Worm (Caenorhabditis elegans) whole organism, L3 larva: Measurements from ENCODE around the gene E02C12.12.

Experiments
- R02D3.7 ChIP-seq: fragments of 150-350 bp; optimal IDR thresholded peaks from 2 replicates; lab custom pipeline; 2014; ENCODE audit warnings: missing biosample characterization, missing genetic modification characterization
- ZK546.5 ChIP-seq: sonication (generic microtip); optimal IDR thresholded peaks from 2 replicates; lab custom pipeline; 2017; ENCODE audit warnings: missing biosample characterization, missing genetic modification characterization
- ama-1 ChIP-seq: fragments of 150-350 bp; optimal IDR thresholded peaks from 2 replicates; lab custom pipeline; 2018
- ceh-16 ChIP-seq: sonication (generic microtip); optimal IDR thresholded peaks from 2 replicates; lab custom pipeline; 2017; ENCODE audit warnings: missing biosample characterization, missing genetic modification characterization
- ceh-28 ChIP-seq: fragments of 150-350 bp; optimal IDR thresholded peaks from 2 replicates; lab custom pipeline; 2014; ENCODE audit warnings: missing biosample characterization, missing genetic modification reagents, missing genetic modification characterization
- elt-1 ChIP-seq: fragments of 150-350 bp; optimal IDR thresholded peaks from 2 replicates; lab custom pipeline; 2014; ENCODE audit warnings: missing biosample characterization, missing genetic modification characterization
- elt-2 ChIP-seq: sonication (generic microtip); optimal IDR thresholded peaks from 2 replicates; lab custom pipeline; 2016; ENCODE audit warnings: missing genetic modification reagents, mild to moderate bottlenecking, missing genetic modification characterization, missing compliant biosample characterization
- eor-1 ChIP-seq, 2 experiments: fragments of 150-350 bp; optimal IDR thresholded peaks; 2 replicates each; lab custom pipeline; 2014 to 2018; ENCODE audit warnings: missing biosample characterization in 2 of 2, missing genetic modification characterization in 2 of 2
- fkh-10 ChIP-seq: sonication (generic microtip); optimal IDR thresholded peaks from 2 replicates; lab custom pipeline; 2017; ENCODE audit warnings: missing biosample characterization, missing genetic modification reagents, missing genetic modification characterization
- fkh-2 ChIP-seq: fragments of 150-350 bp; optimal IDR thresholded peaks from 2 replicates; lab custom pipeline; 2014; ENCODE audit warnings: missing biosample characterization, missing genetic modification reagents, missing genetic modification characterization
- fos-1 ChIP-seq: fragments of 150-350 bp; optimal IDR thresholded peaks from 2 replicates; lab custom pipeline; 2014; ENCODE audit warnings: missing biosample characterization, missing genetic modification characterization
- hmg-11 ChIP-seq: sonication (generic microtip); optimal IDR thresholded peaks from 2 replicates; lab custom pipeline; 2016; ENCODE audit warnings: missing genetic modification characterization, missing compliant biosample characterization
- lin-15B ChIP-seq: fragments of 150-350 bp; optimal IDR thresholded peaks from 2 replicates; lab custom pipeline; 2014; ENCODE audit warnings: missing biosample characterization, missing genetic modification characterization
- lin-39 ChIP-seq: fragments of 150-350 bp; optimal IDR thresholded peaks from 2 replicates; lab custom pipeline; 2018; ENCODE audit warnings: missing biosample characterization, missing genetic modification reagents, missing genetic modification characterization
- lsy-12 ChIP-seq: sonication (generic microtip); optimal IDR thresholded peaks from 2 replicates; lab custom pipeline; 2016; ENCODE audit warnings: mild to moderate bottlenecking, missing genetic modification characterization, missing compliant biosample characterization
- mdl-1 ChIP-seq: fragments of 150-350 bp; optimal IDR thresholded peaks from 2 replicates; lab custom pipeline; 2014; ENCODE audit warnings: missing biosample characterization, missing genetic modification characterization
- mml-1 ChIP-seq: fragments of 150-350 bp; sonication (generic microtip); optimal IDR thresholded peaks from 3 replicates; lab custom pipeline; 2014; ENCODE audit warnings: missing biosample characterization, missing genetic modification characterization
- nfya-1 ChIP-seq: sonication (generic microtip); optimal IDR thresholded peaks from 2 replicates; lab custom pipeline; 2017; ENCODE audit warnings: missing genetic modification characterization, mild to moderate bottlenecking, missing compliant biosample characterization, antibody characterized with exemption, moderate library complexity; ENCODE audit not compliant: insufficient read depth
- nhr-12 ChIP-seq: fragments of 150-350 bp; optimal IDR thresholded peaks from 2 replicates; lab custom pipeline; 2014; ENCODE audit warnings: missing biosample characterization, missing genetic modification characterization
- nhr-23 ChIP-seq: fragments of 150-350 bp; optimal IDR thresholded peaks from 2 replicates; lab custom pipeline; 2014; ENCODE audit warnings: missing biosample characterization, missing genetic modification reagents, missing genetic modification characterization
- nhr-237 ChIP-seq: fragments of 150-350 bp; optimal IDR thresholded peaks from 2 replicates; lab custom pipeline; 2014; ENCODE audit warnings: missing biosample characterization, missing genetic modification characterization
- nhr-25 ChIP-seq: sonication (generic microtip); optimal IDR thresholded peaks from 2 replicates; lab custom pipeline; 2017; ENCODE audit warnings: missing biosample characterization, missing genetic modification characterization
- nhr-28 ChIP-seq: fragments of 150-350 bp; optimal IDR thresholded peaks from 2 replicates; lab custom pipeline; 2014; ENCODE audit warnings: missing biosample characterization, missing genetic modification characterization
- nhr-67 ChIP-seq: fragments of 150-350 bp; optimal IDR thresholded peaks from 2 replicates; lab custom pipeline; 2014; ENCODE audit warnings: missing biosample characterization, missing genetic modification characterization
- nhr-76 ChIP-seq: fragments of 150-350 bp; sonication (generic microtip); optimal IDR thresholded peaks from 5 replicates; lab custom pipeline; 2014; ENCODE audit warnings: missing biosample characterization, missing genetic modification characterization
- nhr-77 ChIP-seq: fragments of 150-350 bp; optimal IDR thresholded peaks from 2 replicates; lab custom pipeline; 2014; ENCODE audit warnings: missing biosample characterization, missing genetic modification characterization
- pha-4 ChIP-seq: fragments of 150-350 bp; optimal IDR thresholded peaks from 2 replicates; lab custom pipeline; 2014; ENCODE audit warnings: missing biosample characterization, missing genetic modification reagents, missing genetic modification characterization
- pqm-1 ChIP-seq: fragments of 150-350 bp; optimal IDR thresholded peaks from 2 replicates; lab custom pipeline; 2017; ENCODE audit warnings: missing biosample characterization, missing genetic modification characterization, inconsistent platforms
- sea-2 ChIP-seq: fragments of 150-350 bp; sonication (generic microtip); optimal IDR thresholded peaks from 4 replicates; lab custom pipeline; 2014; ENCODE audit warnings: missing biosample characterization, missing genetic modification reagents, missing genetic modification characterization
- skn-1 ChIP-seq: fragments of 150-350 bp; optimal IDR thresholded peaks from 2 replicates; lab custom pipeline; 2014; ENCODE audit warnings: missing biosample characterization, missing genetic modification characterization
- snpc-4 ChIP-seq: fragments of 150-350 bp; optimal IDR thresholded peaks from 2 replicates; lab custom pipeline; 2014; ENCODE audit warnings: missing biosample characterization, missing genetic modification characterization
- tbx-2 ChIP-seq: sonication (generic microtip); optimal IDR thresholded peaks from 2 replicates; lab custom pipeline; 2016; ENCODE audit warnings: mild to moderate bottlenecking, missing genetic modification characterization, missing compliant biosample characterization
- unc-39 ChIP-seq: sonication (generic microtip); optimal IDR thresholded peaks from 4 replicates; lab custom pipeline; 2017; ENCODE audit warnings: missing biosample characterization, missing genetic modification characterization
- zag-1 ChIP-seq: fragments of 150-350 bp; optimal IDR thresholded peaks from 2 replicates; lab custom pipeline; 2014; ENCODE audit warnings: missing biosample characterization, missing genetic modification characterization
- ztf-11 ChIP-seq: fragments of 150-350 bp; optimal IDR thresholded peaks from 2 replicates; lab custom pipeline; 2014; ENCODE audit warnings: missing biosample characterization, missing genetic modification characterization
- ztf-4 ChIP-seq: fragments of 150-350 bp; optimal IDR thresholded peaks from 2 replicates; lab custom pipeline; 2014; ENCODE audit warnings: missing biosample characterization, missing genetic modification characterization

Gene E02C12.12

DNA sequence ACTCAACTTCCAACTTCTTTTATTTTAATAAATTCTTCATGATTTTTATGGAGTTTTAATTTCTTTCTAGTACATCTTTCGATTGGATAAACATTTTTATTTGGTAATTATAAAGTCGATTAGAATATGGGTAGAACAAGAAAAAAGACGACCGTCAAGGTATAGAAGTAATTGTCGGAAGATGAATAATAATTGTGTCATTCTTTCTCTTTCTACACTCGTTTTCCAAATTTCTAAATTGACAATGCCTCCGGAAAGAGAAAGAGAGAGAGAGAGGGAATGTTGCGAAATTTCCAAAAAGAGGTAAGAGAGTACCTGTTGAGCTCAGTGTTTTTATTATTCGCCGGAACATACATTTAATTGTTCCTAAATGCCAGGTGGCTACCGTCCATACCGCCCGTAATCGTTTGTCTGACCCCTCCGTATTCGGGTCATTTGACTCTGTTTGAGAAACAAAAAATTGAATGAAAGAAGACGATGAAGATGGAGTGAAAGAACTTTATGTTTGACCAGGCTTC lies at the start of gene E02C12.12:
Gene E02C12.12, minus strand, starts transcription at position 468 of the 518 bp plus-strand sequence.
- TF ChIP-seq R02D3.7 (tag; lab: Kevin White, UChicago): no peak

DNA sequence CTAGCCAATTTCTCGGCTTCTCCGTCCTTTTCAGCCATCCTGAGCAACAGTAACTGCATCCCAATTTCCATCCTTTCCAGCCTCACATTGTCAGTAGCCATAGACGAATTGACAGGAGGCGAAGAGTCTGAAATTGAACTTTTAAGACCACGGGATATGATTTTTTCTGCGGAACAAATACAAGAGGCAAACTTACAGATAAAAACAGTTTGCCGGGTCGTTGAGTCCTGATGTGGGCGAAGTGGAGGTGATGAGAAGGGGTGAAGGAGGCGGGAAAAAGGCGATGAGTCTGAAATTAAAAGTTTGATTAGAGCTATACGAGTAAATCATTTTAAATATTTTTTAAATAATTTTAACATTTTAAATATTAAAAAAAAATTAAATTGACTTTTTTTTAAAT lies 45.0 kb upstream of the E02C12.12 start, which contains the start of gene F36D4.6:
Gene F36D4.6, minus strand, starts transcription at position 101 of the 400 bp plus-strand sequence.
- TF ChIP-seq nhr-67 (no peak), mdl-1 (tag; lab: Kevin White, UChicago) (no peak), nhr-237 (tag; lab: Kevin White, UChicago) (no peak), nfya-1 (no peak), ZK546.5 (tag; lab: Kevin White, UChicago) (no peak)

DNA sequence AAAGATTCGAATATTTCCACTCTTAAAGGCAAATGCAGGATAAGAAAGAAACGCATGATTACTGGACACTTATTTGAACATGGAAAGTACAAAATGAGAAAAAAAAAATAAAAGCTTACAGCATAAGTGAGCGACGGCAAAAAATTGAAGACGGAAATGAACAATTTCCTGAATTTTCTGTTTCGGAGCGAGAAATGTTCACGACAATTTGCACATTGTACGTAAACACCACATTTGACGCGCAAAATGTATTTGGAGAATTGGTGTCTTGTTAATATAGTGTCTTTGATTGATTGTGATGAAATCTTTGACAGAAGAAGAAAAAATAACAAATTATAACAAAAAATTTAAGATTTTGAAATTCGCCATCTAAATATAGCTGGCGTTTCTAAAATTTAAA lies 43.5 kb upstream of the E02C12.12 start, which contains the start of gene F36D4.5:
Gene F36D4.5, minus strand, starts transcription at position 225 of the 400 bp plus-strand sequence.
- TF ChIP-seq eor-1 (tag; optimal IDR thresholded peaks at IDR 0.05; lab: Kevin White, UChicago) (no peak), ztf-4 (no peak), ama-1 (lab: Kevin White, UChicago) (no peak), nhr-76 (no peak), nhr-25 (no peak), lin-15B (tag; lab: Kevin White, UChicago) (peak; percentile 22), skn-1 (tag; lab: Kevin White, UChicago) (no peak), elt-2 (no peak), nhr-12 (tag; lab: Kevin White, UChicago) (no peak), fkh-10 (GFP tag; lab: Kevin White, UChicago) (no peak), mml-1 (tag; lab: Kevin White, UChicago) (no peak), ZK546.5 (tag; lab: Kevin White, UChicago) (no peak), nhr-77 (tag; lab: Kevin White, UChicago) (no peak), ceh-28 (tag; lab: Kevin White, UChicago) (no peak), zag-1 (tag; lab: Kevin White, UChicago) (no peak), ztf-11 (tag; lab: Kevin White, UChicago) (no peak), nhr-28 (tag; lab: Kevin White, UChicago) (no peak), fkh-2 (no peak), unc-39 (tag; lab: Kevin White, UChicago) (no peak), sea-2 (no peak), nhr-237 (tag; lab: Kevin White, UChicago) (no peak), snpc-4 (tag; lab: Kevin White, UChicago) (peak; percentile 14), pha-4 (tag; lab: Kevin White, UChicago) (peak; percentile 55), nfya-1 (peak; percentile 38), tbx-2 (tag; lab: Kevin White, UChicago) (no peak), lin-39 (no peak), nhr-23 (no peak), pqm-1 (tag; lab: Kevin White, UChicago) (no peak), mdl-1 (tag; lab: Kevin White, UChicago) (no peak), ceh-16 (no peak), elt-1 (tag; lab: Kevin White, UChicago) (no peak), fos-1 (tag; lab: Kevin White, UChicago) (no peak), hmg-11 (peak; percentile 16)

DNA sequence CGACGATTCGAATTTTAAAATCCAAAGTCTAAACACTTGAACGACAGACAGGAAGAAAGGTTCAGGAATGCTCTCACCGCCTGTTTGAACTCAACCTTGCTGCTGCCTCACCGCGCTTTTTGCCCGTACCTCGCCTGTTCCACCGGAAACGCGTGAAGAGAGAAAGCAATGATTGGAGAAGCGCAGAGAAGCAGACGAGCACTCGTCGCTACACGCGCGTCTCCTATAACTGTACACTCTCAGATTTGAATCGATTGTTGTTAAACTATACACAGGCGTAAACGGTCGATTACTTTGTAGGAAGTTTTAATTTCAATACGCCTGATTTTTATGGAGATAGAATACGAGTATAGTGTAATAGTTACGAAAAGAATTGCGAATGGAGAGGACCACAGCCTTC lies 42.4 kb upstream of the E02C12.12 start:
- TF ChIP-seq pqm-1 (tag; lab: Kevin White, UChicago): peak; percentile 17
- peak; percentile 45 for TF ChIP-seq pha-4 (tag; lab: Kevin White, UChicago)
- TF ChIP-seq elt-2: peak; percentile 57
- TF ChIP-seq ZK546.5 (tag; lab: Kevin White, UChicago): no peak
- TF ChIP-seq nhr-25: peak; percentile 50
- peak; percentile 72 for TF ChIP-seq ceh-28 (tag; lab: Kevin White, UChicago)
- TF ChIP-seq fos-1 (tag; lab: Kevin White, UChicago): no peak
- peak; percentile 39 for TF ChIP-seq nfya-1
- TF ChIP-seq zag-1 (tag; lab: Kevin White, UChicago): no peak
- no peak for TF ChIP-seq ztf-11 (tag; lab: Kevin White, UChicago)

DNA sequence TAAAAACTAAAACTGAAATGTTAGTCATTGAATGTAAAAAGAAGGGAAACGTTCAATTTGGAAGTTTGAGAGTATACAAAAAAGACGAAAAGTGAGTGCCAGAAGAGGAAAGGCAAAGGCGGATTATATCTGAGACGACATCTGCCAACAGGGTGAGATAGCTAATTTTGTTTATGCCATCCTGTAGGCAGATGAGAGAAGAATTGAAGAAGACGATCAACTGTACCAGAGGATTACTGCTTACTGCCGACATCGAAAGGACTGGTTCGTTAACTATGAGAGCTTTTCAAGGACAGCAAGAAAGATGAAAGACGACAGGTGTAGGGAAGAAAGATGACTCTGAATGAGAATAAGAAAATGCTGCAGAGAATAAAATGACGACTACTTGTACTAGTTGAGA lies 41.4 kb upstream of the E02C12.12 start:
- no peak for TF ChIP-seq lin-39
- peak; percentile 24 for TF ChIP-seq nhr-25
- no peak for TF ChIP-seq ama-1 (lab: Kevin White, UChicago)
- TF ChIP-seq nhr-67: no peak
- TF ChIP-seq lsy-12 (tag; lab: Kevin White, UChicago): no peak
- TF ChIP-seq, all 47 proteins: peak for 1
